Fruit fly (Drosophila melanogaster) S2 (cell line): ENCODE results near the gene CG12069.

Source experiments
- CG8478 ChIP-seq: fragments of >200 bp; optimal IDR thresholded peaks from 2 replicates; lab custom pipeline; 2018
- CTCF ChIP-seq, 2 experiments: fragments of >200 bp; optimal IDR thresholded peaks; 2 replicates each; lab custom pipeline; 2018

- TF ChIP-seq CTCF (optimal IDR thresholded peaks at IDR 0.05; lab: Kevin White, UChicago) (no peak), CG8478 (no peak)
Observed at dm6 chr3R:30710442-30710841, 15.1 kb upstream of the CG12069 start.
